Fruit fly (Drosophila melanogaster) whole organism, pupa: ENCODE measurements around the gene Tomosyn.

Experiments used
- CG10348 ChIP-seq: fragments of 200-800 bp; sonication (Bioruptor generic); IDR thresholded peaks from 2 replicates; pipeline ENCODE4 v1.3.6; 2022; ENCODE audit warnings: missing biosample characterization, missing genetic modification characterization
- CG12605 ChIP-seq: fragments of 200-800 bp; sonication (Bioruptor generic); IDR thresholded peaks from 2 replicates; pipeline ENCODE4 v1.3.6; 2022; ENCODE audit warnings: missing biosample characterization, missing genetic modification characterization
- CG13204 ChIP-seq: fragments of 200-800 bp; sonication (Bioruptor generic); optimal IDR thresholded peaks from 2 replicates; lab custom pipeline; 2018; ENCODE audit warnings: missing biosample characterization, mild to moderate bottlenecking, missing genetic modification characterization, moderate library complexity
- CG14655 ChIP-seq: fragments of 200-800 bp; sonication (Bioruptor generic); optimal IDR thresholded peaks from 3 replicates; lab custom pipeline; 2017; ENCODE audit warnings: mild to moderate bottlenecking, missing biosample characterization, missing genetic modification reagents, missing genetic modification characterization
- CG15710 ChIP-seq: fragments of 200-800 bp; sonication (Bioruptor generic); optimal IDR thresholded peaks from 2 replicates; lab custom pipeline; 2018; ENCODE audit warnings: missing biosample characterization, mild to moderate bottlenecking, missing genetic modification characterization, moderate library complexity
- CG17806 ChIP-seq: fragments of 200-800 bp; sonication (Bioruptor generic); optimal IDR thresholded peaks from 2 replicates; lab custom pipeline; 2018; ENCODE audit warnings: missing biosample characterization, mild to moderate bottlenecking, missing genetic modification characterization, moderate library complexity
- CG32121 ChIP-seq: fragments of 200-800 bp; sonication (Bioruptor generic); IDR thresholded peaks from 2 replicates; pipeline ENCODE4 v1.3.6; 2022; ENCODE audit warnings: missing biosample characterization, missing genetic modification characterization
- CG34367 ChIP-seq: fragments of 200-800 bp; sonication (Bioruptor generic); optimal IDR thresholded peaks from 2 replicates; lab custom pipeline; 2018; ENCODE audit warnings: missing biosample characterization, mild to moderate bottlenecking, missing genetic modification characterization
- CG4496 ChIP-seq: fragments of 200-800 bp; sonication (Bioruptor generic); IDR thresholded peaks from 3 replicates; pipeline ENCODE4 v1.3.6; 2022; ENCODE audit warnings: missing biosample characterization, missing genetic modification characterization
- CG8159 ChIP-seq: fragments of 200-800 bp; sonication (Bioruptor generic); optimal IDR thresholded peaks from 3 replicates; lab custom pipeline; 2018; ENCODE audit warnings: missing biosample characterization, mild to moderate bottlenecking, missing genetic modification characterization, moderate library complexity
- CG8301 ChIP-seq: fragments of 200-800 bp; sonication (Bioruptor generic); optimal IDR thresholded peaks from 2 replicates; lab custom pipeline; 2018; ENCODE audit warnings: missing biosample characterization, mild to moderate bottlenecking, missing genetic modification characterization
- CG9948 ChIP-seq: fragments of 200-800 bp; sonication (Bioruptor generic); optimal IDR thresholded peaks from 2 replicates; lab custom pipeline; 2018; ENCODE audit warnings: missing biosample characterization, mild to moderate bottlenecking, missing genetic modification characterization, moderate library complexity
- D1 ChIP-seq: fragments of 200-800 bp; sonication (Bioruptor generic); optimal IDR thresholded peaks from 2 replicates; lab custom pipeline; 2018; ENCODE audit warnings: missing biosample characterization, mild to moderate bottlenecking, missing genetic modification characterization, moderate library complexity
- EcR ChIP-seq: fragments of 200-800 bp; sonication (Bioruptor generic); optimal IDR thresholded peaks from 3 replicates; lab custom pipeline; 2019; ENCODE audit warnings: missing biosample characterization, missing genetic modification characterization, mild to moderate bottlenecking, moderate library complexity, missing genetic modification reagents
- Ets98B ChIP-seq: fragments of 200-800 bp; sonication (Bioruptor generic); IDR thresholded peaks from 2 replicates; pipeline ENCODE4 v1.3.6; 2022; ENCODE audit warnings: missing biosample characterization, missing genetic modification characterization
- Pif1A ChIP-seq: fragments of 200-800 bp; sonication (Bioruptor generic); optimal IDR thresholded peaks from 3 replicates; lab custom pipeline; 2016; ENCODE audit warnings: missing biosample characterization, missing genetic modification characterization
- Pif1B ChIP-seq: fragments of 200-800 bp; sonication (Bioruptor generic); optimal IDR thresholded peaks from 3 replicates; lab custom pipeline; 2016; ENCODE audit warnings: missing biosample characterization, missing genetic modification characterization
- Snoo ChIP-seq: fragments of 200-800 bp; sonication (Bioruptor generic); optimal IDR thresholded peaks from 3 replicates; lab custom pipeline; 2017; ENCODE audit warnings: missing biosample characterization, mild to moderate bottlenecking, missing genetic modification characterization, inconsistent platforms
- fd96Ca ChIP-seq: fragments of 200-800 bp; sonication (Bioruptor generic); IDR thresholded peaks from 3 replicates; pipeline ENCODE4 v1.3.6; 2022; ENCODE audit warnings: missing biosample characterization, missing genetic modification characterization
- gl ChIP-seq: fragments of 200-800 bp; sonication (Bioruptor generic); optimal IDR thresholded peaks from 2 replicates; lab custom pipeline; 2018; ENCODE audit warnings: missing biosample characterization, mild to moderate bottlenecking, missing genetic modification characterization
- rn ChIP-seq: fragments of 200-800 bp; sonication (Bioruptor generic); IDR thresholded peaks from 2 replicates; pipeline ENCODE4 v1.3.6; 2022; ENCODE audit warnings: missing biosample characterization, missing genetic modification characterization

Gene Tomosyn

DNA sequence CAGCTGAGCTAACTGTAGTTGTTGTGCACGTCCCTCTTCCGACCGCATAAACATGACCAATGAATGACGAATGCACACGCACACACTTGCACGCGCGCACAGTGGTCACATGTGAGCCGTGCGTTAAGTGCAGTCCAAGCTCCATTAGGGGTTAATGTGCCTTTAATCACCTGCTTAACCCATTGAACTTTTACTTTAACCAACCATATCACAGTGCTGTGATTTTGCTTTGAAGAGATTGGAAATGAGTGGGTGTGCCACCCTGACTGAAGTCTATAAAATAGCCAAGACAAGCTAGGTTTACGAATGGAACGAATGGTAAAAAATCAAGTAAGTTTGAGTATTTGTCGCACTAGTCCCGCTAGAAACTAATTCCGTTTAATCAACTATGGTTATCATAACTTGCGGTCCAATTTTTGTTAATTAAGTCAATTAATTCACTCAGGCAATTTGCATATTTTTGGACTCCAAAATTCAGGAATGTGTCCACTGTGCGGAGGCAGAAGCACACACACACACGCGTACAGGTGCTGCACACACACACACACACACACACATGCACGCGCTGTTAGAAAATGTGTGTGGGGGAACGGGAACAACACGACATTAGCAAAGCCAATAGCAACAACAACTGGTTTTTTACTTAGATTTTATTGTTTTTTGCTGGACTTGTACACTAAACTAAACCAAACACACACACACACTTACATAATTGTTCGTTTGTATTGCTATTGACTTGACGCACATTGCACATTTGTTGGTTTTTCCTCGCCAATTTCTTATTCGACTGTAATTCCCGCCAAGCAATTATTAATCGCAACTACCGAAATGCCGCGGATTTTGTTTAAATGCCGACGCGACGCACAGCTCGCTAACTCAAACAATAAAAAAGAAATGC is 39.9 kb upstream of the Tomosyn start:
- TF ChIP-seq CG8159 (peak; percentile 72), CG15710 (peak; percentile 66), gl (tag; lab: Kevin White, UChicago) (no peak), CG13204 (GFP tag; lab: Kevin White, UChicago) (peak; percentile 45), CG8301 (tag; lab: Kevin White, UChicago) (peak; percentile 73), fd96Ca (GFP tag; lab: Robert Waterston, UW) (peak; percentile 61; the same call in 2 of the 3 replicates), rn (no peak), CG10348 (no peak), CG14655 (GFP tag; lab: Kevin White, UChicago) (peak; percentile 80), Snoo (peak; percentile 66), Ets98B (GFP tag; lab: Robert Waterston, UW) (no peak; the same call in 1 of the 2 replicates), CG9948 (tag; lab: Kevin White, UChicago) (peak; percentile 68), CG32121 (GFP tag; lab: Robert Waterston, UW) (peak; percentile 56), Pif1A (peak; percentile 73), CG17806 (tag; lab: Kevin White, UChicago) (peak; percentile 39), CG34367 (tag; lab: Kevin White, UChicago) (peak; percentile 42), EcR (GFP tag; lab: Kevin White, UChicago) (peak; percentile 77), CG12605 (GFP tag; lab: Robert Waterston, UW) (no peak), D1 (tag; lab: Kevin White, UChicago) (peak; percentile 20), CG4496 (GFP tag; lab: Robert Waterston, UW) (peak; percentile 16; the same call in 2 of the 3 replicates), Pif1B (GFP tag; lab: Kevin White, UChicago) (peak; percentile 12)

DNA sequence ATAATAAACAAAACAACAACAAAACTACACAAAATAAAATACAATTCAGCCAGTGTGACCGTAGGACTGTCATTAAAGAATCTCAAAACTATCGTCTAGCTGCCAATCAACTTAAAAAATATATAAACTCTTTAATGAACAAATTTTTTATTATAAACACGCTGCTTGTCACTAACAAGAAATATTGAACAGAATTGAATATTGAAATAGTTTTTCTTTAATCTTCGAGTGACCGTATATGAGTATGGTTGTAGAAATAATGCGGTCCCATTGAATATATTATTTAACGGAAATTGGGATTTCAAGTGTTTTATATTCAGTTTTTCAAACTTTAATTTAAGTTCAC is 39.3 kb upstream of the Tomosyn start, which contains the start of gene LIMK1:
Gene LIMK1, minus strand, starts transcription at position 73 of the 346 bp plus-strand sequence.
- no peak for TF ChIP-seq CG17806 (tag; lab: Kevin White, UChicago)
- TF ChIP-seq CG10348, result no peak
- no peak for TF ChIP-seq rn
- TF ChIP-seq CG34367 (tag; lab: Kevin White, UChicago), result peak; percentile 12
- no peak for TF ChIP-seq Pif1A

DNA sequence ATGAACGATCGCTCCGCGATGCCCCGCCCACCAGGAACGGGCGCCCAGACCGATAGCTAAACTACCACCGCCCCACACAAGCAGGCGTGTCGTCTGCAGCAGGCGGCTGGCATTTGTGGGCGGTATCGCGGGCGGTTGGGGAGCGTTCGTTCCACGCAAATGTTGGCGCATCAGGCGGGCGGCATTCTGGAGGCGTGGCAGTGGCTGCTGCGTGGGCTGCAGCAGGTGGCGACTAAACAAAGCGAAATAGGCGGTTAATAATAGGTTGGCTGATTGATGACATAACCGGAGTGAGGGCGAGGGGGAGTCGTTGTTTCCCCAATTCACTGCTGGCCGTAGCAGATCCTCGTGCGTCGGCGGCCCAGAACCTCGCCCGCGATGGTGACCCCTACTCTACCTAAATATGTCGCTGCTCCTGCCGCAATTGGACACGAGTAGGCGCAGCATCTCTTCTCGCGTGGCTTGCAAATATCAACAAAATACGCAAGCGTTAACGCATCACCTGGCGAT is 36.2 kb upstream of the Tomosyn start:
- TF ChIP-seq CG10348, result no peak
- TF ChIP-seq gl (tag; lab: Kevin White, UChicago), result no peak
- TF ChIP-seq Snoo, result no peak
- TF ChIP-seq CG8301 (tag; lab: Kevin White, UChicago), result no peak
- TF ChIP-seq CG34367 (tag; lab: Kevin White, UChicago), result no peak
- no peak for TF ChIP-seq CG4496 (GFP tag; lab: Robert Waterston, UW)
- TF ChIP-seq EcR (GFP tag; lab: Kevin White, UChicago), result no peak
- no peak for TF ChIP-seq Pif1B (GFP tag; lab: Kevin White, UChicago)
- TF ChIP-seq CG8159, result no peak
- no peak for TF ChIP-seq fd96Ca (GFP tag; lab: Robert Waterston, UW)
- TF ChIP-seq rn, result no peak
- TF ChIP-seq CG14655 (GFP tag; lab: Kevin White, UChicago), result no peak
- no peak for TF ChIP-seq CG17806 (tag; lab: Kevin White, UChicago)
- no peak for TF ChIP-seq CG13204 (GFP tag; lab: Kevin White, UChicago)
- no peak for TF ChIP-seq CG9948 (tag; lab: Kevin White, UChicago)
- no peak for TF ChIP-seq D1 (tag; lab: Kevin White, UChicago)
- no peak for TF ChIP-seq CG15710

DNA sequence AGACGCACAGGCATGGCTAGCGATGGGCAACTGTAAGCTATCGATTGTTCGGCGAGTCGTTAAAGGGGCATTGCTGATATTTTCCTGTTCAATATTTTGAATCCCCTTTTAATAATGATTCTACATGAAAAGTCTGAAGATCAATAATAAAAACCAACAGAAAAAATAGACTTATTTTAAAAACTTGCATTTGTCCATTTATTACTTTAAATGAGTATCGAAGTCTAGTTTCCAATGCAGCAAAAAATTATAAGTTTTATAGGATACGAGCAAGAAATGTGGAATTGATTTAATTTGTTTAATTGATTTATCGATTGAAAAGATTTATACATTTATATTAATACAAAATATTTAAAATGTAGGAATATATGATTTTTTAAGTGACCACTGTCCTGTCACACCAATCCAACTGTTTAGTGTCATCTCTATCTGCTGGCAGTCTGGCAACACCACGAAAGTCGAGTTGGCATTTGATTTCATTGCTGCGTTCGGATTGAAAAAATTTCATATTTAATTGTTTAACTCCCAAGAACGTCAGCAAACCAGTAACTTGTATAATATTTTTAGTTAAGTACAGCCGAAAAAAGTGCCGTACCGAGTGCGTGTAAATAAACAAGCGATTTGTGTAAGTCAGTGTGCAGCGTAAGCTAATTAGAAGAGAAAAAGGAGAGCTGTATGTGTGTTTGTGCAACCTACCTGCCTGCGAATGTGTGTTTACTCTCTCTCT is 35.6 kb upstream of the Tomosyn start, which contains the start of the genes CG1824 and Sec16:
Gene CG1824, minus strand, starts transcription at position 15 of the 727 bp plus-strand sequence.
Gene Sec16, plus strand, starts transcription at position 438 of the 727 bp plus-strand sequence.
- TF ChIP-seq Ets98B (GFP tag; lab: Robert Waterston, UW), result no peak
- TF ChIP-seq CG15710, result peak; percentile 29
- TF ChIP-seq Pif1A, result no peak
- no peak for TF ChIP-seq CG17806 (tag; lab: Kevin White, UChicago)
- TF ChIP-seq CG9948 (tag; lab: Kevin White, UChicago), result peak; percentile 11
- TF ChIP-seq Snoo, result peak; percentile 11
- TF ChIP-seq CG8159, result peak; percentile 29

DNA sequence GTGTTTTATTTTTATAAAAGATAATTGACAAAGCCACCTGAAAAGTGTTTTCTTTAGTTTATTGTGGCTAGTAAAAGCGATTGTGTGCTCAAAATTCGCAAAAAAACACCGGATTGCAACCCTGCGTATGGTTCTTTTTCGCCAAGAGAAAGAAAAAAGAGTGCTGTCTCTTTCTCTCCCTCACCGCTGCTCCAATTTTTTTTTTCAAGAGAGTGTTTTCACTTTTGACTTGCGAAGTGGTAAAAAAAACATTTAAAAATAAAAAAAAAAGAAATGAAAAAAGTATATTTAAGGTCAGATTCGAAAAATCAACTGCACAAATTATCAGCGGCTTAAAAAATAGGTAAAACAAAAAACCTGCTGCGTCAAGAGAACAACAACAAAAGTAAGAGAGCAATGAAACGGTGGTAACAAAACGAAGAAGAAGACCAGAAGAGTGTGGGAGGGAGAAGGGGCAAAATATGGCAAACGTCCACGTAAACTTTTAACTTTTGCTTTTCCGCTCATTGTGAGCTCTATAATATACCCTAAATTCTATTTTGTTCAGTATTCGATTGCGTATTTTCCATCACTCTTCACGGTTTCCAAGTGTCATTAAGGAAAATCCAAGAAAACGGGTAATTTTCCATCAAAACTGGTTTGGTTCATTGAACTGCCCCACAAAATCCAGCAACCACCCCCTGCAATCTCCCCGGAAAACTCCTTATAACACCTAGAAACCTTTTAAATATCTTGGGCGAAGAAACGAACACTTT is 34.9 kb upstream of the Tomosyn start:
- TF ChIP-seq EcR (GFP tag; lab: Kevin White, UChicago) (peak; percentile 92), Ets98B (GFP tag; lab: Robert Waterston, UW) (peak; percentile 53), D1 (tag; lab: Kevin White, UChicago) (no peak), Pif1B (GFP tag; lab: Kevin White, UChicago) (peak; percentile 74), CG9948 (tag; lab: Kevin White, UChicago) (peak; percentile 10), Pif1A (no peak), CG15710 (peak; percentile 13), Snoo (peak; percentile 76), CG12605 (GFP tag; lab: Robert Waterston, UW) (peak; percentile 41; the same call in 1 of the 2 replicates), CG32121 (GFP tag; lab: Robert Waterston, UW) (0 out of 2 replicates have a peak, but pooled peaks have one; percentile 22)
- TF ChIP-seq, all 21 proteins: peak for 8
